Worm (Caenorhabditis elegans) whole organism, L4 larva: ENCODE data around the gene K10H10.5.

Experiments
- F26F4.8 ChIP-seq: fragments of 200-800 bp; sonication (Bioruptor generic); conservative IDR thresholded peaks from 2 replicates; pipeline ENCODE4 v1.3.6; 2022; ENCODE audit warnings: missing genetic modification characterization, missing compliant biosample characterization
- ZK337.2 ChIP-seq: fragments of 200-800 bp; sonication (Bioruptor generic); IDR thresholded peaks from 2 replicates; pipeline ENCODE4 v1.3.6; 2022; ENCODE audit warnings: missing genetic modification reagents, missing genetic modification characterization, missing compliant biosample characterization
- ZK546.5 ChIP-seq, 2 experiments: sonication (generic microtip); optimal IDR thresholded peaks; 2 replicates each; lab custom pipeline; 2017; ENCODE audit warnings: missing biosample characterization in 2 of 2, missing genetic modification characterization in 2 of 2
- aha-1 ChIP-seq: fragments of 150-350 bp; peaks from one replicate; lab custom pipeline; 2014; ENCODE audit warnings: missing biosample characterization, missing genetic modification characterization
- arid-1 ChIP-seq: fragments of 200-800 bp; sonication (Bioruptor generic); conservative IDR thresholded peaks from 2 replicates; pipeline ENCODE4 v1.3.6; 2022; ENCODE audit warnings: missing genetic modification reagents, missing genetic modification characterization, missing compliant biosample characterization
- ceh-20 ChIP-seq: fragments of 200-800 bp; sonication (Bioruptor generic); IDR thresholded peaks from 2 replicates; pipeline ENCODE4 v1.3.6; 2022; ENCODE audit warnings: missing genetic modification reagents, missing genetic modification characterization, missing compliant biosample characterization
- ceh-32 ChIP-seq: sonication (generic microtip); optimal IDR thresholded peaks from 2 replicates; lab custom pipeline; 2016; ENCODE audit warnings: mild to moderate bottlenecking, missing genetic modification characterization, missing compliant biosample characterization; ENCODE audit not compliant: poor library complexity
- cey-2 ChIP-seq: sonication (generic microtip); optimal IDR thresholded peaks from 3 replicates; lab custom pipeline; 2017; ENCODE audit warnings: missing genetic modification characterization, mild to moderate bottlenecking, missing compliant biosample characterization, antibody characterized with exemption, borderline replicate concordance; ENCODE audit not compliant: insufficient read depth
- daf-16 ChIP-seq, 3 experiments: sonication (generic microtip); optimal IDR thresholded peaks; 2 replicates each; lab custom pipeline; 2016 to 2017; ENCODE audit warnings: missing genetic modification characterization in 3 of 3, missing genetic modification reagents in 3 of 3, mild to moderate bottlenecking in 2 of 3, missing compliant biosample characterization in 2 of 3, missing biosample characterization in 1 of 3, moderate library complexity in 1 of 3
- daf-19 ChIP-seq: fragments of 200-800 bp; sonication (Bioruptor generic); conservative IDR thresholded peaks from 2 replicates; pipeline ENCODE4 v1.3.6; 2022; ENCODE audit warnings: missing genetic modification characterization, missing compliant biosample characterization
- daf-8 ChIP-seq: fragments of 200-800 bp; sonication (Bioruptor generic); IDR thresholded peaks from 2 replicates; pipeline ENCODE4 v1.3.6; 2022; ENCODE audit warnings: missing genetic modification characterization, missing compliant biosample characterization
- dmd-6 ChIP-seq: fragments of 200-800 bp; sonication (Bioruptor generic); IDR thresholded peaks from 2 replicates; pipeline ENCODE4 v1.3.6; 2022; ENCODE audit warnings: missing genetic modification reagents, missing genetic modification characterization, missing compliant biosample characterization
- dmd-8 ChIP-seq: fragments of 200-800 bp; sonication (Bioruptor generic); IDR thresholded peaks from 2 replicates; pipeline ENCODE4 v1.3.6; 2022; ENCODE audit warnings: missing genetic modification characterization, missing compliant biosample characterization
- dpl-1 ChIP-seq: fragments of 150-350 bp; optimal IDR thresholded peaks from 2 replicates; lab custom pipeline; 2014; ENCODE audit warnings: missing biosample characterization, missing genetic modification reagents, missing genetic modification characterization
- dve-1 ChIP-seq: sonication (generic microtip); optimal IDR thresholded peaks from 2 replicates; lab custom pipeline; 2017; ENCODE audit warnings: antibody characterized with exemption, mild to moderate bottlenecking, missing genetic modification characterization, missing compliant biosample characterization; ENCODE audit not compliant: insufficient read depth
- egl-27 ChIP-seq: sonication (generic microtip); optimal IDR thresholded peaks from 3 replicates; lab custom pipeline; 2017; ENCODE audit warnings: missing biosample characterization, missing genetic modification reagents, missing genetic modification characterization
- fkh-10 ChIP-seq: fragments of 150-350 bp; optimal IDR thresholded peaks from 2 replicates; lab custom pipeline; 2014; ENCODE audit warnings: missing biosample characterization, missing genetic modification reagents, missing genetic modification characterization
- gei-8 ChIP-seq: fragments of 200-800 bp; sonication (Bioruptor generic); optimal IDR thresholded peaks from 2 replicates; lab custom pipeline; 2018; ENCODE audit warnings: mild to moderate bottlenecking, missing genetic modification characterization, missing compliant biosample characterization
- hlh-30 ChIP-seq: sonication (generic microtip); optimal IDR thresholded peaks from 2 replicates; lab custom pipeline; 2017; ENCODE audit warnings: antibody characterized with exemption, mild to moderate bottlenecking, missing genetic modification characterization, missing compliant biosample characterization; ENCODE audit not compliant: insufficient read depth
- lin-1 ChIP-seq: fragments of 200-800 bp; sonication (Bioruptor generic); IDR thresholded peaks from 2 replicates; pipeline ENCODE4 v1.3.6; 2022; ENCODE audit warnings: missing genetic modification reagents, missing genetic modification characterization, missing compliant biosample characterization
- lin-13 ChIP-seq: fragments of 150-350 bp; optimal IDR thresholded peaks from 2 replicates; lab custom pipeline; 2014; ENCODE audit warnings: missing biosample characterization, missing genetic modification reagents, missing genetic modification characterization
- lin-29 ChIP-seq: fragments of 200-800 bp; sonication (Bioruptor generic); IDR thresholded peaks from 2 replicates; pipeline ENCODE4 v1.3.6; 2022; ENCODE audit warnings: missing genetic modification reagents, missing genetic modification characterization, missing compliant biosample characterization
- lin-38 ChIP-seq: fragments of 200-800 bp; sonication (Bioruptor generic); IDR thresholded peaks from 2 replicates; pipeline ENCODE4 v1.3.6; 2022; ENCODE audit warnings: missing genetic modification reagents, missing genetic modification characterization, missing compliant biosample characterization
- lsy-2 ChIP-seq, 2 experiments: fragments of 150-350 bp in 1 of 2; sonication (generic microtip) in 1 of 2; optimal IDR thresholded peaks; 2 replicates each; lab custom pipeline; 2014 to 2017; ENCODE audit warnings: missing biosample characterization in 2 of 2, missing genetic modification characterization in 2 of 2
- madf-5 ChIP-seq, 2 experiments: fragments of 200-800 bp; sonication (Bioruptor generic); IDR thresholded peaks; 2 replicates each; pipeline ENCODE4 v1.3.6; 2022; ENCODE audit warnings: missing compliant biosample characterization in 2 of 2, missing genetic modification characterization in 2 of 2
- madf-9 ChIP-seq: fragments of 200-800 bp; sonication (Bioruptor generic); conservative IDR thresholded peaks from 2 replicates; pipeline ENCODE4 v1.3.6; 2022; ENCODE audit warnings: missing genetic modification reagents, missing genetic modification characterization, missing compliant biosample characterization
- mep-1 ChIP-seq: fragments of 150-350 bp; sonication (generic microtip); optimal IDR thresholded peaks from 3 replicates; lab custom pipeline; 2014; ENCODE audit warnings: missing biosample characterization, missing genetic modification characterization
- mes-2 ChIP-seq: sonication (generic microtip); optimal IDR thresholded peaks from 2 replicates; lab custom pipeline; 2016; ENCODE audit warnings: missing genotype, mild to moderate bottlenecking, missing genetic modification characterization, missing compliant biosample characterization; ENCODE audit not compliant: poor library complexity, severe bottlenecking
- nhr-102 ChIP-seq: sonication (generic microtip); optimal IDR thresholded peaks from 2 replicates; lab custom pipeline; 2016; ENCODE audit warnings: mild to moderate bottlenecking, missing genetic modification characterization, moderate library complexity, missing compliant biosample characterization
- nhr-237 ChIP-seq: sonication (generic microtip); optimal IDR thresholded peaks from 2 replicates; lab custom pipeline; 2017; ENCODE audit warnings: missing biosample characterization, missing genetic modification characterization
- nhr-25 ChIP-seq: sonication (generic microtip); optimal IDR thresholded peaks from 2 replicates; lab custom pipeline; 2017; ENCODE audit warnings: missing genetic modification characterization, mild to moderate bottlenecking, missing compliant biosample characterization, antibody characterized with exemption, moderate library complexity, borderline replicate concordance; ENCODE audit not compliant: insufficient read depth
- nhr-77 ChIP-seq: fragments of 150-350 bp; optimal IDR thresholded peaks from 2 replicates; lab custom pipeline; 2014; ENCODE audit warnings: missing biosample characterization, missing genetic modification characterization
- php-3 ChIP-seq: fragments of 200-800 bp; sonication (Bioruptor generic); IDR thresholded peaks from 2 replicates; pipeline ENCODE4 v1.3.6; 2022; ENCODE audit warnings: missing genetic modification reagents, missing genetic modification characterization, missing compliant biosample characterization
- rbr-2 ChIP-seq: sonication (generic microtip); optimal IDR thresholded peaks from 2 replicates; lab custom pipeline; 2016; ENCODE audit warnings: missing genotype, missing genetic modification characterization, missing compliant biosample characterization
- skn-1 ChIP-seq: fragments of 150-350 bp; optimal IDR thresholded peaks from 2 replicates; lab custom pipeline; 2014; ENCODE audit warnings: missing biosample characterization, missing genetic modification characterization
- snpc-4 ChIP-seq: fragments of 150-350 bp; optimal IDR thresholded peaks from 2 replicates; lab custom pipeline; 2014; ENCODE audit warnings: missing biosample characterization, missing genetic modification characterization
- tag-97 ChIP-seq: fragments of 200-800 bp; sonication (Bioruptor generic); IDR thresholded peaks from 2 replicates; pipeline ENCODE4 v1.3.6; 2022; ENCODE audit warnings: missing genetic modification characterization, missing compliant biosample characterization
- tra-1 ChIP-seq: fragments of 200-800 bp; sonication (Bioruptor generic); IDR thresholded peaks from 2 replicates; pipeline ENCODE4 v1.3.6; 2022; ENCODE audit warnings: missing genetic modification reagents, missing genetic modification characterization, missing compliant biosample characterization
- unc-130 ChIP-seq: sonication (generic microtip); optimal IDR thresholded peaks from 2 replicates; lab custom pipeline; 2016; ENCODE audit warnings: missing genetic modification reagents, missing genetic modification characterization, missing compliant biosample characterization
- unc-39 ChIP-seq: sonication (generic microtip); optimal IDR thresholded peaks from 2 replicates; lab custom pipeline; 2017; ENCODE audit warnings: missing biosample characterization, missing genetic modification characterization
- zag-1 ChIP-seq: fragments of 150-350 bp; optimal IDR thresholded peaks from 2 replicates; lab custom pipeline; 2014; ENCODE audit warnings: missing biosample characterization, missing genetic modification characterization
- zfp-2 ChIP-seq: sonication (generic microtip); optimal IDR thresholded peaks from 2 replicates; lab custom pipeline; 2016; ENCODE audit warnings: mild to moderate bottlenecking, missing genetic modification characterization, missing compliant biosample characterization
- zip-11 ChIP-seq: fragments of 200-800 bp; sonication (Bioruptor generic); IDR thresholded peaks from 2 replicates; pipeline ENCODE4 v1.3.6; 2022; ENCODE audit warnings: missing genetic modification characterization, missing compliant biosample characterization
- ztf-11 ChIP-seq: fragments of 150-350 bp; optimal IDR thresholded peaks from 2 replicates; lab custom pipeline; 2014; ENCODE audit warnings: missing biosample characterization, missing genetic modification characterization
- ztf-7 ChIP-seq: fragments of 150-350 bp; optimal IDR thresholded peaks from 2 replicates; lab custom pipeline; 2014; ENCODE audit warnings: missing biosample characterization, missing genetic modification characterization

Gene K10H10.5

ce11 chrII:14501447-14501846, at the start of gene K10H10.5:
K10H10.5 (plus strand) TSS chrII:14501747.
- TF ChIP-seq daf-19 (GFP tag; lab: Robert Waterston, UW) = no peak
- TF ChIP-seq nhr-237 = no peak
- no peak for TF ChIP-seq gei-8 (GFP tag; lab: Kevin White, UChicago)
- no peak for TF ChIP-seq ztf-7
- no peak for TF ChIP-seq egl-27 (tag; lab: Kevin White, UChicago)
- no peak for TF ChIP-seq arid-1 (GFP tag; lab: Robert Waterston, UW)
- no peak for TF ChIP-seq daf-8
- TF ChIP-seq ztf-11 (tag; lab: Kevin White, UChicago) = no peak
- no peak for TF ChIP-seq zfp-2 (tag; lab: Kevin White, UChicago)
- TF ChIP-seq skn-1 = no peak
- TF ChIP-seq cey-2 = no peak
- no peak for TF ChIP-seq mes-2 (tag; lab: Kevin White, UChicago)
- no peak for TF ChIP-seq tra-1
- TF ChIP-seq, all 104 proteins: peak for 0

- no peak for TF ChIP-seq snpc-4
- peak; percentile 50 for TF ChIP-seq aha-1
- peak; percentile 45 for TF ChIP-seq fkh-10 (GFP tag; lab: Kevin White, UChicago)
These were observed 49.6 kb upstream of the K10H10.5 start for ce11 chrII:14451934-14452333.

ce11 chrII:14455332-14455731, 46.2 kb upstream of the K10H10.5 start, which contains the start of gene dmsr-6:
dmsr-6 (plus strand) TSS chrII:14455632.
- TF ChIP-seq ZK337.2 = no peak
- no peak for TF ChIP-seq dmd-8 (GFP tag; lab: Robert Waterston, UW)
- no peak for TF ChIP-seq lin-1 (GFP tag; lab: Robert Waterston, UW)

- TF ChIP-seq nhr-25 (tag; lab: Kevin White, UChicago) = no peak
- TF ChIP-seq nhr-102 = no peak
- no peak for TF ChIP-seq lin-13 (GFP tag; lab: Kevin White, UChicago)
- no peak for TF ChIP-seq dmd-6
- no peak for TF ChIP-seq hlh-30 (tag; lab: Kevin White, UChicago)
- no peak for TF ChIP-seq unc-39 (tag; lab: Kevin White, UChicago)
- TF ChIP-seq zag-1 (tag; lab: Kevin White, UChicago) = no peak
- no peak for TF ChIP-seq ztf-11 (tag; lab: Kevin White, UChicago)
- no peak for TF ChIP-seq rbr-2 (tag; lab: Kevin White, UChicago)
- no peak for TF ChIP-seq ZK337.2
- TF ChIP-seq tra-1 = no peak
- no peak for TF ChIP-seq lin-38
- no peak for TF ChIP-seq tag-97
- no peak for TF ChIP-seq cey-2
- TF ChIP-seq zip-11 = no peak
- no peak for TF ChIP-seq dpl-1 (GFP tag; lab: Kevin White, UChicago)
- no peak for TF ChIP-seq daf-8
- no peak for TF ChIP-seq mep-1
- TF ChIP-seq fkh-10 (GFP tag; lab: Kevin White, UChicago) = no peak
- TF ChIP-seq lin-29 (GFP tag; lab: Robert Waterston, UW) = no peak
- TF ChIP-seq, all 104 proteins: peak for 0
These were observed 31.5 kb upstream of the K10H10.5 start for ce11 chrII:14470020-14470419.

- no peak for TF ChIP-seq fkh-10 (GFP tag; lab: Kevin White, UChicago)
- peak; percentile 58 for TF ChIP-seq nhr-77 (tag; lab: Kevin White, UChicago)
- no peak for TF ChIP-seq ceh-32 (tag; lab: Kevin White, UChicago)
- 0 out of 4 replicates have a peak, but pooled peaks of 1 of the 2 experiments have one; percentile 20 for TF ChIP-seq madf-5 (GFP tag; IDR thresholded peaks at IDR 0.05; lab: Robert Waterston, UW)
- no peak for TF ChIP-seq F26F4.8 (GFP tag; lab: Robert Waterston, UW)
- TF ChIP-seq php-3 (GFP tag; lab: Robert Waterston, UW) = peak; percentile 19; the same call in 1 of the 2 replicates
- 0 out of 2 replicates have a peak, but pooled peaks have one; percentile 27 for TF ChIP-seq madf-9 (GFP tag; lab: Robert Waterston, UW)
- TF ChIP-seq lsy-2 (tag; optimal IDR thresholded peaks at IDR 0.05; lab: Kevin White, UChicago) = peak in 1 of 2 experiments; percentile 16
- peak; percentile 28 for TF ChIP-seq mep-1
- peak; percentile 31 for TF ChIP-seq dve-1 (tag; lab: Kevin White, UChicago)
- TF ChIP-seq aha-1 = peak; percentile 54
- no peak for TF ChIP-seq ceh-20
- peak; percentile 49; the same call in 1 of the 2 replicates for TF ChIP-seq lin-38
- no peak for TF ChIP-seq unc-130 (GFP tag; lab: Kevin White, UChicago)
- TF ChIP-seq ZK546.5 (tag; optimal IDR thresholded peaks at IDR 0.05; lab: Kevin White, UChicago) = no peak
- no peak for TF ChIP-seq daf-16 (GFP tag; optimal IDR thresholded peaks at IDR 0.05; lab: Kevin White, UChicago)
- TF ChIP-seq daf-16 (tag; optimal IDR thresholded peaks at IDR 0.05; lab: Kevin White, UChicago) = peak; percentile 64
These were observed 26.8 kb upstream of the K10H10.5 start for ce11 chrII:14474700-14475099.
